Worm (Caenorhabditis elegans): Measurements from ENCODE around the gene fip-1.

ce11 chrIII:8621002-8621401, 18.5 kb upstream of the fip-1 start:
- TF ChIP-seq him-1 (tag; optimal IDR thresholded peaks at IDR 0.05) (no peak), W03F9.2 (tag; optimal IDR thresholded peaks at IDR 0.05) (no peak)

All from whole organism, L4/young adult.